Worm (Caenorhabditis elegans): ENCODE results near the gene R04E5.8.

DNA sequence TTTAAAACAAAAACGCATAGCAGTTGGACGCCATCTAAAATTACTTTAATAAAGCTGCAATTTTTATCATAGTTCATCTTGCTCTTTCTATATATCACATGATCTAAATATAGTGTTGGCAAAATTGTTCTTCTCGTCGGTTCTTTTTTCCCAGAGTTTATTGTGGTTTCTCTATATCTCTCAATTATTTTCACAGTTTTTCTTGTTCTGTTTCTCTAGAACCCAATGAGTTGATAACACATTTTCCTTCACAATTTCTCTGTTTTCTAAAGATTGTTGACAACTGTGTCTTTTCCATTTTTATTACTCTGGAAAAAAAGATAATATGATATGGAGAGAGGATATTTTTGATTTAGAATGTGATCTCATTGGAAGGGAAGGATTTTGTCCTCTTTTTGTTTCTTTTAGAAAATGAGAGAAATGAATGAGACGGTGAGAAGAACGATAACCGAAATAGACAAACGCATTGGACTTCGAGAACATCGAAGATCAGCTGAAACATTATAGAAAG is 51.6 kb downstream of the R04E5.8 start:
- TF ChIP-seq fkh-10 (GFP tag; optimal IDR thresholded peaks at IDR 0.05): no peak
- no peak for TF ChIP-seq ets-4 (tag; optimal IDR thresholded peaks at IDR 0.05)
- no peak for TF ChIP-seq pros-1 (tag; optimal IDR thresholded peaks at IDR 0.05)
- TF ChIP-seq gmeb-2 (tag; optimal IDR thresholded peaks at IDR 0.05): no peak
- TF ChIP-seq ceh-19 (GFP tag; optimal IDR thresholded peaks at IDR 0.05): no peak
- TF ChIP-seq pqm-1 (tag; optimal IDR thresholded peaks at IDR 0.05): no peak
- no peak for TF ChIP-seq dmd-4 (tag; optimal IDR thresholded peaks at IDR 0.05; ENCODE audit: borderline replicate concordance)
- no peak for TF ChIP-seq hlh-30 (tag; optimal IDR thresholded peaks at IDR 0.05; ENCODE audit: insufficient read depth)
- no peak for TF ChIP-seq ceh-24 (tag; optimal IDR thresholded peaks at IDR 0.05)
- no peak for TF ChIP-seq ceh-30 (tag; optimal IDR thresholded peaks at IDR 0.05)
- no peak for TF ChIP-seq ztf-16 (tag; optimal IDR thresholded peaks at IDR 0.05)
- no peak for TF ChIP-seq ceh-2 (tag; optimal IDR thresholded peaks at IDR 0.05)
- no peak for TF ChIP-seq tbx-2 (tag; optimal IDR thresholded peaks at IDR 0.05)
- no peak for TF ChIP-seq ceh-14 (tag; optimal IDR thresholded peaks at IDR 0.05)
